Worm (Caenorhabditis elegans): ENCODE measurements around the gene Y32G9A.3.

The Y32G9A.3 gene

DNA sequence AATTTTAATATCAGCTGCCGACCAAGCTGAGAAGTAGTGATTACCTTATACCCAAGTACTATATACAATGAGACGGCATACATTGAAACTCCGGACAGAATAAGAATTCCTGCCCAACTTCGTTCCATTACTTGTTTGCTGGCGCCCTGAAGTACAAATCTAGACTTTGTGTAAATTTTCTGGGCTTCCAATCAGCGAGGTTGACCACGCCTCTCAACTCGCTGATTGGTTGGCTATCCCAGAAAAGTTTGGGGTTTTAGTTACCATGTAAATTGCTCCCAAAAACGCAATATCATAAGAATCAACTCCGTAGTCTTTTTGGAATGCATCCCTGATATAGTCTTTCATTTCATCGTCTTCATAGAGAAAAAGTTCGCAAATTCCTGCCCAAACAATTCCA lies 44.0 kb downstream of the Y32G9A.3 start (continued):
- TF ChIP-seq attf-3 (GFP tag; conservative IDR thresholded peaks at IDR 0.05) (no peak), ztf-26 (tag; optimal IDR thresholded peaks at IDR 0.05) (no peak)

DNA sequence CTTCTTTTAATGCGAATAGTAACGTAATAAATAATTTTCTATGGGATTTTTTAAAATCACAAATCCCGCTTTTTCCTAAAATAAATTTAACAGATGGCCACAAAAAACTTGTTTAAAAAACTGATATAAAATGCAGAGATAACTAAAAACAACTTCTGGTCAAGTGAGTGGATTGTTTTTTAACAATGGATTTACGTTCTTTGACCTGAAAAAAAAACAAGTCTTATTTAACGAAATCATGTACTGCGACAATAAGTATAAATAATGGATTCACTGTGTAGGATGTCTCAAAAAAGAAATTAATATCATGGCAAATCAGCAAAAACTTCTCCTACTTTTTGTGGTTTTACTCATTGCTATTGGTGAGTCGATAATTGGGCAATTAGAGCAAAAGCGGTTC lies 45.9 kb downstream of the Y32G9A.3 start, which contains the start of gene fipr-25:
Gene fipr-25 (plus strand): TSS at position 301 of the 400 bp plus-strand sequence.
- TF ChIP-seq snpc-3.4 (tag; optimal IDR thresholded peaks at IDR 0.05) = no peak

DNA sequence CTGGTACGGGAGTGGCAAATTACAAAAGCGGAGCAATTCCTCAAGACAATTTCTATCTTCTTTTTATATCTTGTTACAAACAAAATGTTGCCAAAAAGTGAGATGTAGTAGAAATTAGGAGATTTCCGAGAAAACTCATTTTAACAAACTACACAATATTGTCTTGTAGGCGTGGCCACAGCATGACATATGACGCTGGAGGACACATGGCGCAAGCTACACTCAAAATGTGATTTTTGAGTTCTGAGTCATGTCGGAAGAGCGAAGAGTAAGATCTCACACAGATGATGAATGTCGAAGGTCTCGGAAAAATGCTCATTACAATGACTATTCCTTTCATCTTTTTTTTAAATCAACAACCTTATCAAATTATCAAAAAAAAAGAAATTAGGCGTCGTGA lies 50.3 kb downstream of the Y32G9A.3 start, which contains the start of gene Y40B10B.1:
Gene Y40B10B.1 (minus strand): TSS at position 101 of the 400 bp plus-strand sequence.
- TF ChIP-seq sptf-2 (GFP tag; optimal IDR thresholded peaks at IDR 0.05) (no peak), lin-54 (GFP tag; optimal IDR thresholded peaks at IDR 0.05) (no peak), tbx-9 (tag; optimal IDR thresholded peaks at IDR 0.05; ENCODE audit: borderline replicate concordance) (no peak), hmg-1.2 (GFP tag; IDR thresholded peaks at IDR 0.05) (no peak), gei-17 (GFP tag; optimal IDR thresholded peaks at IDR 0.05) (no peak), ztf-3 (GFP tag; optimal IDR thresholded peaks at IDR 0.05) (no peak), snpc-1.1 (tag; optimal IDR thresholded peaks at IDR 0.05; ENCODE audit: insufficient read depth) (no peak), ztf-26 (tag; optimal IDR thresholded peaks at IDR 0.05) (no peak), Y53F4B.3 (GFP tag; IDR thresholded peaks at IDR 0.05) (no peak), nhr-120 (GFP tag; IDR thresholded peaks at IDR 0.05) (no peak), F57C9.4 (tag; optimal IDR thresholded peaks at IDR 0.05) (no peak), dpl-1 (GFP tag; optimal IDR thresholded peaks at IDR 0.05) (no peak), K12H6.12 (tag; optimal IDR thresholded peaks at IDR 0.05) (no peak), lsl-1 (GFP tag; optimal IDR thresholded peaks at IDR 0.05) (no peak)

Measured in whole organism, young adult.